Fruit fly (Drosophila melanogaster) whole organism, adult: Measurements from ENCODE around the gene CG2310.

ENCODE experiments used
- CG11617 ChIP-seq: fragments of 200-800 bp; sonication (Bioruptor generic); optimal IDR thresholded peaks from 2 replicates; lab custom pipeline; 2017; ENCODE audit warnings: mild to moderate bottlenecking, missing biosample characterization, missing genetic modification reagents, missing genetic modification characterization
- CG12768 ChIP-seq: fragments of 200-800 bp; sonication (Bioruptor generic); optimal IDR thresholded peaks from 2 replicates; lab custom pipeline; 2017; ENCODE audit warnings: missing biosample characterization, missing genetic modification characterization, mild to moderate bottlenecking, moderate library complexity, missing genetic modification reagents
- CG33017 ChIP-seq: fragments of 200-800 bp; sonication (Bioruptor generic); optimal IDR thresholded peaks from 2 replicates; lab custom pipeline; 2018; ENCODE audit warnings: missing biosample characterization, mild to moderate bottlenecking, missing genetic modification characterization, moderate library complexity
- CG5204 ChIP-seq: fragments of 200-800 bp; sonication (Bioruptor generic); optimal IDR thresholded peaks from 2 replicates; lab custom pipeline; 2016; ENCODE audit warnings: missing biosample characterization, missing genetic modification characterization
- CG7045 ChIP-seq: fragments of 200-800 bp; sonication (Bioruptor generic); optimal IDR thresholded peaks from 2 replicates; lab custom pipeline; 2017; ENCODE audit warnings: missing biosample characterization, mild to moderate bottlenecking, missing genetic modification characterization
- Clk ChIP-seq: fragments of 200-800 bp; sonication (Bioruptor generic); optimal IDR thresholded peaks from 2 replicates; lab custom pipeline; 2017; ENCODE audit warnings: missing biosample characterization, missing genetic modification characterization
- Mnt ChIP-seq: fragments of 200-800 bp; sonication (Bioruptor generic); optimal IDR thresholded peaks from 2 replicates; lab custom pipeline; 2016; ENCODE audit warnings: missing biosample characterization, mild to moderate bottlenecking, missing genetic modification characterization
- bab1 ChIP-seq: fragments of 200-800 bp; sonication (Bioruptor generic); optimal IDR thresholded peaks from 3 replicates; lab custom pipeline; 2019; ENCODE audit warnings: missing biosample characterization, mild to moderate bottlenecking, missing genetic modification characterization, moderate library complexity
- cic ChIP-seq: fragments of 200-800 bp; sonication (Bioruptor generic); optimal IDR thresholded peaks from 2 replicates; lab custom pipeline; 2017; ENCODE audit warnings: missing biosample characterization, mild to moderate bottlenecking, missing genetic modification characterization, moderate library complexity
- cnc ChIP-seq, 2 experiments: fragments of >200 bp; optimal IDR thresholded peaks; 2 replicates each; lab custom pipeline; 2017
- kay ChIP-seq: fragments of 200-800 bp; sonication (Bioruptor generic); peaks from one replicate; lab custom pipeline; 2016; ENCODE audit warnings: missing biosample characterization, missing genetic modification characterization, borderline replicate concordance
- pad ChIP-seq: fragments of 200-800 bp; sonication (Bioruptor generic); optimal IDR thresholded peaks from 3 replicates; lab custom pipeline; 2017; ENCODE audit warnings: missing biosample characterization, missing genetic modification characterization, mild to moderate bottlenecking, moderate library complexity, missing genetic modification reagents
- tj ChIP-seq: fragments of 200-800 bp; sonication (Bioruptor generic); optimal IDR thresholded peaks from 3 replicates; lab custom pipeline; 2017; ENCODE audit warnings: missing biosample characterization, mild to moderate bottlenecking, missing genetic modification characterization, moderate library complexity
- toe ChIP-seq: fragments of 200-800 bp; sonication (Bioruptor generic); optimal IDR thresholded peaks from 2 replicates; lab custom pipeline; 2016; ENCODE audit warnings: missing biosample characterization, missing genetic modification characterization

DNA sequence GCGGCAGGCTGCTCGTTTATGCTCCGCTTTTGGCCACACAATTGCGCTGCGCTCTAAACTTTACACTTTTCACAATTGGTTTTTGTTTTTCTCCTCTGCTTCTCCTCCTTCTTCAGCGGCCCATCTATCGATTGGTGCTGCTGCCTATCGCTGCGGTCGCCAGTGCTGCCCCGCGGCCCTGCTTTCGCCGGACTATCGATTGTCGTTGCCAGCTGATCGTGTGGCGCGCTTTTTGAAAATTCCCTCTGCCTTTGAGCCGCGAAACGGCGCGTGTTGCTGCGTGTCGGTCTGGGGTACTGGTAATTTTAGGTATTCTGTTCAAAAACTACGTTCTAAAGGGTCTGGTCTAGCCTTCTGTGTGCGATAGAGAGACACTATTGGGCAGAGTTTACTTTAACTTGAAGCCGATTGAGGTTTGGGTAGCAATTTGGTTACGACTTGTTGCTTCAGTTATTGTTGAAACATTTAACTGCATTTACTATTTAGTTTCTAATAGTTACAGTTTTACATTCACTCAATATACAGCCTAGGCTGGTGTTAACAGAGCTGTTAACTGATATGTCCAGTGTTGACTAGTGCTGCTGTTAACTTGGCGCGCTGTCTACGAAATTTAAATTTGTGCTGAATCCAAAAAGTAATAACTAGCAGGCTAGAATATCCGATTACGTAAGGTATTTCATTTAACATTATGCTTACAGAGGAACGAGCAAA, 10.2 kb upstream of the CG2310 start, which contains the start of gene Trc8:
- TF ChIP-seq bab1 (peak; percentile 27), cic (GFP tag; lab: Kevin White, UChicago) (no peak), CG11617 (GFP tag; lab: Kevin White, UChicago) (no peak), Clk (GFP tag; lab: Kevin White, UChicago) (no peak), kay (GFP tag; lab: Kevin White, UChicago) (no peak), toe (GFP tag; lab: Kevin White, UChicago) (no peak), CG12768 (no peak), pad (GFP tag; lab: Kevin White, UChicago) (no peak), Mnt (no peak), tj (GFP tag; lab: Kevin White, UChicago) (no peak), CG7045 (GFP tag; lab: Kevin White, UChicago) (no peak), CG33017 (tag; lab: Kevin White, UChicago) (no peak), CG5204 (GFP tag; lab: Kevin White, UChicago) (no peak), cnc (optimal IDR thresholded peaks at IDR 0.05; lab: Kevin White, UChicago) (no peak)
